Worm (Caenorhabditis elegans): ENCODE results near the gene fbxc-12.

DNA sequence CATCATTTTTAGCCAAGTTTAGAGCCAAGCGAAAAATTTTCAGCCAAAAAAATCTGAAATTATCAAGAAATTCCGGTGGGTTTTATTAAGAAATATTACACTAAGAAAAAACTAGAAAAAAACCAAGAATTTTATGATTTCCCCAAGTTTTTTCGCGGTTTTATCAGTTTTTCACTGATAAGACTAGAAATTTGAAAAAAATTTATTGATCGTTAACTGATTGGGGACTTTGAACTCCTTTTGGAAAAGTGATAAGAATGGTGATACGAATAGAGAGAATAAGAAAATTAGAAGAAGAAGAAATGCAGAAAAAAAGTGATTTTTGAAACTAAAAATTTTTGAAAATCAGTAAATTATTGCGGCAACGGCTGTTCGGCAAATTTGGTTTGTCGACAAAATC is 40.5 kb downstream of the fbxc-12 start, which contains the start of gene faah-3:
- TF ChIP-seq skn-1 (tag; optimal IDR thresholded peaks at IDR 0.05) (no peak), alr-1 (tag; optimal IDR thresholded peaks at IDR 0.05) (no peak), ztf-11 (tag; optimal IDR thresholded peaks at IDR 0.05) (no peak), unc-55 (GFP tag; optimal IDR thresholded peaks at IDR 0.05) (no peak), unc-62 (GFP tag; optimal IDR thresholded peaks at IDR 0.05) (no peak), crh-2 (tag; optimal IDR thresholded peaks at IDR 0.05) (no peak), nhr-77 (tag; optimal IDR thresholded peaks at IDR 0.05) (no peak), nhr-237 (tag; optimal IDR thresholded peaks at IDR 0.05) (no peak)

All from whole organism, L2 larva.